Worm (Caenorhabditis elegans): ENCODE data around the gene chil-1.

Gene chil-1

DNA sequence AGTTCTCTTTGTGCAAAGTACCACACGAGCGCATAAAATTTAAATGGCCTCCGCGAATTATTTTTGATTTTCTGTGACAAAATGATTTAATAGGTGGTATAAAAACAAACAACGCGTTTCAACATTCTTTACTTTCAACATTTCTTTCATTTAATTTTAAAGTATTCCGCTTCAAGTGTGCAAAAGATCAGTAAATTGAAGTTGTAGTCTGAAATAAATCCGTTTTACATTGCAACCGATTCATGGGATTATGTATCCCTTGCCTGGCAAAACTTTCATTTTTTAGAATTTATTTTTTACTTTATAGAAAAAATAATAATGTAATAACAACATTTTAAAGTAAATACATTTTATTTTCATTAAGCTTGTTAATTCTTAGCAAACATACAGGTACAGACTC, 28.2 kb upstream of the chil-1 start, which contains the start of gene F26C11.1:
Gene F26C11.1 (plus strand): TSS at position 301 of the 400 bp plus-strand sequence.
- no peak for TF ChIP-seq lsy-2 (tag; optimal IDR thresholded peaks at IDR 0.05)
- TF ChIP-seq ztf-11 (tag; optimal IDR thresholded peaks at IDR 0.05): no peak
- TF ChIP-seq flh-1 (GFP tag; optimal IDR thresholded peaks at IDR 0.05): no peak
- no peak for TF ChIP-seq hlh-1 (tag; optimal IDR thresholded peaks at IDR 0.05)
- TF ChIP-seq nhr-237 (tag; optimal IDR thresholded peaks at IDR 0.05): no peak
- TF ChIP-seq lin-13 (tag; optimal IDR thresholded peaks at IDR 0.05): no peak
- no peak for TF ChIP-seq mep-1 (tag; optimal IDR thresholded peaks at IDR 0.05)
- no peak for TF ChIP-seq nhr-12 (tag; optimal IDR thresholded peaks at IDR 0.05)
- TF ChIP-seq nhr-28 (tag; optimal IDR thresholded peaks at IDR 0.05): no peak
- no peak for TF ChIP-seq ceh-39 (tag; optimal IDR thresholded peaks at IDR 0.05)
- TF ChIP-seq elt-1 (tag; optimal IDR thresholded peaks at IDR 0.05; ENCODE audit: borderline replicate concordance, insufficient read depth): no peak
- no peak for TF ChIP-seq sptf-1 (tag; optimal IDR thresholded peaks at IDR 0.05)

ce11 chrII:9892409-9892808, 26.1 kb upstream of the chil-1 start, which contains the start of gene C08H9.16:
C08H9.16 (plus strand) TSS chrII:9892778.
- TF ChIP-seq elt-3 (tag; optimal IDR thresholded peaks at IDR 0.05): no peak
- no peak for TF ChIP-seq drap-1 (GFP tag; optimal IDR thresholded peaks at IDR 0.05)
- TF ChIP-seq blmp-1 (tag; optimal IDR thresholded peaks at IDR 0.05): no peak
- no peak for TF ChIP-seq ham-2 (GFP tag; optimal IDR thresholded peaks at IDR 0.05)
- peak; percentile 95 for TF ChIP-seq lsy-2 (tag; optimal IDR thresholded peaks at IDR 0.05)
- TF ChIP-seq mls-2 (tag; optimal IDR thresholded peaks at IDR 0.05): no peak
- TF ChIP-seq sptf-1 (tag; optimal IDR thresholded peaks at IDR 0.05): no peak
- TF ChIP-seq zip-8 (tag; optimal IDR thresholded peaks at IDR 0.05): no peak
- TF ChIP-seq nhr-2 (tag; optimal IDR thresholded peaks at IDR 0.05): no peak
- no peak for TF ChIP-seq bed-3 (GFP tag; optimal IDR thresholded peaks at IDR 0.05)
- no peak for TF ChIP-seq snpc-4 (tag; optimal IDR thresholded peaks at IDR 0.05)
- no peak for TF ChIP-seq unc-39 (tag; optimal IDR thresholded peaks at IDR 0.05)
- TF ChIP-seq mab-5 (tag; optimal IDR thresholded peaks at IDR 0.05): no peak
- TF ChIP-seq ztf-11 (tag; optimal IDR thresholded peaks at IDR 0.05): no peak
- no peak for TF ChIP-seq nhr-28 (tag; optimal IDR thresholded peaks at IDR 0.05)
- TF ChIP-seq ceh-39 (tag; optimal IDR thresholded peaks at IDR 0.05): no peak
- TF ChIP-seq lin-32 (GFP tag; optimal IDR thresholded peaks at IDR 0.05): no peak
- TF ChIP-seq unc-62 (GFP tag; optimal IDR thresholded peaks at IDR 0.05): no peak
- TF ChIP-seq mep-1 (tag; optimal IDR thresholded peaks at IDR 0.05): peak; percentile 36
- TF ChIP-seq ceh-83 (GFP tag; optimal IDR thresholded peaks at IDR 0.05): no peak
- no peak for TF ChIP-seq M03D4.4 (tag; optimal IDR thresholded peaks at IDR 0.05)
- no peak for TF ChIP-seq unc-120 (tag; optimal IDR thresholded peaks at IDR 0.05; ENCODE audit: poor library complexity, severe bottlenecking)
- TF ChIP-seq sem-2 (GFP tag; optimal IDR thresholded peaks at IDR 0.05): no peak
- no peak for TF ChIP-seq nhr-237 (tag; optimal IDR thresholded peaks at IDR 0.05)
- TF ChIP-seq ces-1 (GFP tag; optimal IDR thresholded peaks at IDR 0.05): no peak
- TF ChIP-seq pha-4 (tag; optimal IDR thresholded peaks at IDR 0.05): no peak
- TF ChIP-seq ceh-43 (GFP tag; optimal IDR thresholded peaks at IDR 0.05): no peak
- peak; percentile 11 for TF ChIP-seq lin-13 (tag; optimal IDR thresholded peaks at IDR 0.05)
- peak; percentile 59 for TF ChIP-seq hlh-1 (tag; optimal IDR thresholded peaks at IDR 0.05)
- TF ChIP-seq nhr-76 (tag; optimal IDR thresholded peaks at IDR 0.05): no peak

- TF ChIP-seq ham-2 (GFP tag; optimal IDR thresholded peaks at IDR 0.05): peak; percentile 76
- TF ChIP-seq flh-1 (GFP tag; optimal IDR thresholded peaks at IDR 0.05): no peak
- TF ChIP-seq ceh-83 (GFP tag; optimal IDR thresholded peaks at IDR 0.05): no peak
- TF ChIP-seq tbx-8 (GFP tag; optimal IDR thresholded peaks at IDR 0.05): no peak
- peak; percentile 42 for TF ChIP-seq unc-62 (GFP tag; optimal IDR thresholded peaks at IDR 0.05)
- no peak for TF ChIP-seq pha-4 (tag; optimal IDR thresholded peaks at IDR 0.05)
- TF ChIP-seq ces-1 (GFP tag; optimal IDR thresholded peaks at IDR 0.05): no peak
- TF ChIP-seq lin-32 (GFP tag; optimal IDR thresholded peaks at IDR 0.05): no peak
- TF ChIP-seq sptf-1 (tag; optimal IDR thresholded peaks at IDR 0.05): no peak
- no peak for TF ChIP-seq nhr-12 (tag; optimal IDR thresholded peaks at IDR 0.05)
- no peak for TF ChIP-seq drap-1 (GFP tag; optimal IDR thresholded peaks at IDR 0.05)
- no peak for TF ChIP-seq lin-13 (tag; optimal IDR thresholded peaks at IDR 0.05)
- no peak for TF ChIP-seq M03D4.4 (tag; optimal IDR thresholded peaks at IDR 0.05)
- TF ChIP-seq cnd-1 (tag; optimal IDR thresholded peaks at IDR 0.05): no peak
- TF ChIP-seq unc-120 (tag; optimal IDR thresholded peaks at IDR 0.05; ENCODE audit: poor library complexity, severe bottlenecking): no peak
- TF ChIP-seq mab-5 (tag; optimal IDR thresholded peaks at IDR 0.05): no peak
- no peak for TF ChIP-seq lsy-2 (tag; optimal IDR thresholded peaks at IDR 0.05)
- TF ChIP-seq ceh-43 (GFP tag; optimal IDR thresholded peaks at IDR 0.05): no peak
- TF ChIP-seq snpc-4 (tag; optimal IDR thresholded peaks at IDR 0.05): no peak
- TF ChIP-seq nhr-2 (tag; optimal IDR thresholded peaks at IDR 0.05): peak; percentile 4
- TF ChIP-seq blmp-1 (tag; optimal IDR thresholded peaks at IDR 0.05): no peak
- TF ChIP-seq sem-2 (GFP tag; optimal IDR thresholded peaks at IDR 0.05): no peak
- peak; percentile 96 for TF ChIP-seq elt-1 (tag; optimal IDR thresholded peaks at IDR 0.05; ENCODE audit: borderline replicate concordance, insufficient read depth)
Observed at ce11 chrII:9891823-9892222, 25.5 kb upstream of the chil-1 start.
